Fruit fly (Drosophila melanogaster): ENCODE results near the gene CG11267.
A peak's percentile ranks its signal among the peaks of the same experiment; 100 is the strongest.

CG11267 gene

dm6 chr3L:13049671-13050070 is 33.8 kb downstream of the CG11267 start:
- TF ChIP-seq Vsx2 (GFP tag; optimal IDR thresholded peaks at IDR 0.05; ENCODE audit: partially characterized antibody), result no peak
- no peak for TF ChIP-seq dl (GFP tag; optimal IDR thresholded peaks at IDR 0.05; ENCODE audit: insufficient read depth in 1 of 2, partially characterized antibody in 2 of 2)
- TF ChIP-seq woc (GFP tag; optimal IDR thresholded peaks at IDR 0.05), result no peak
- TF ChIP-seq Mio (GFP tag; optimal IDR thresholded peaks at IDR 0.05), result no peak
- no peak for TF ChIP-seq Hr78 (GFP tag; optimal IDR thresholded peaks at IDR 0.05)
- TF ChIP-seq N (GFP tag; optimal IDR thresholded peaks at IDR 0.05), result no peak
- peak; percentile 6 for TF ChIP-seq Sp1 (GFP tag; optimal IDR thresholded peaks at IDR 0.05)
- TF ChIP-seq CG32264 (GFP tag; optimal IDR thresholded peaks at IDR 0.05), result no peak
- peak; percentile 3 for TF ChIP-seq dmrt93B (GFP tag; optimal IDR thresholded peaks at IDR 0.05)
- TF ChIP-seq Hr83 (GFP tag; optimal IDR thresholded peaks at IDR 0.05; ENCODE audit: poor library complexity, severe bottlenecking), result no peak
- TF ChIP-seq Rel (GFP tag; optimal IDR thresholded peaks at IDR 0.05), result no peak
- no peak for TF ChIP-seq Rel (tag; optimal IDR thresholded peaks at IDR 0.05)
- no peak for TF ChIP-seq ey (GFP tag; optimal IDR thresholded peaks at IDR 0.05)
- no peak for TF ChIP-seq Hnf4 (GFP tag; optimal IDR thresholded peaks at IDR 0.05)
- TF ChIP-seq psq (GFP tag; optimal IDR thresholded peaks at IDR 0.05), result peak; percentile 5
- no peak for TF ChIP-seq CG9705 (GFP tag; optimal IDR thresholded peaks at IDR 0.05)
- TF ChIP-seq dsf (GFP tag; optimal IDR thresholded peaks at IDR 0.05; ENCODE audit: borderline replicate concordance), result no peak
- TF ChIP-seq sage (GFP tag; optimal IDR thresholded peaks at IDR 0.05), result no peak
- peak; percentile 9 for TF ChIP-seq rgr (GFP tag; optimal IDR thresholded peaks at IDR 0.05)
- TF ChIP-seq Dif (GFP tag; optimal IDR thresholded peaks at IDR 0.05; ENCODE audit: partially characterized antibody), result no peak
- TF ChIP-seq OdsH (GFP tag; optimal IDR thresholded peaks at IDR 0.05), result peak; percentile 15
- TF ChIP-seq Dfd (GFP tag; optimal IDR thresholded peaks at IDR 0.05), result no peak
- TF ChIP-seq CrebA (GFP tag; optimal IDR thresholded peaks at IDR 0.05; ENCODE audit: borderline replicate concordance), result no peak
- TF ChIP-seq Jra (GFP tag; optimal IDR thresholded peaks at IDR 0.05), result no peak
- no peak for TF ChIP-seq lola (GFP tag; optimal IDR thresholded peaks at IDR 0.05)
- TF ChIP-seq jim (GFP tag; optimal IDR thresholded peaks at IDR 0.05), result no peak
- TF ChIP-seq tai (GFP tag; optimal IDR thresholded peaks at IDR 0.05), result no peak
- peak; percentile 22 for TF ChIP-seq HLH106 (tag; optimal IDR thresholded peaks at IDR 0.05)
- TF ChIP-seq GATAd (GFP tag; optimal IDR thresholded peaks at IDR 0.05), result no peak
- no peak for TF ChIP-seq usp (GFP tag; optimal IDR thresholded peaks at IDR 0.05)
- no peak for TF ChIP-seq brk (GFP tag; optimal IDR thresholded peaks at IDR 0.05)
- TF ChIP-seq h (GFP tag; optimal IDR thresholded peaks at IDR 0.05), result peak; percentile 30
- TF ChIP-seq Myc (optimal IDR thresholded peaks at IDR 0.05), result no peak
- no peak for TF ChIP-seq fru (GFP tag; optimal IDR thresholded peaks at IDR 0.05)
- no peak for TF ChIP-seq br (GFP tag; optimal IDR thresholded peaks at IDR 0.05)
- no peak for TF ChIP-seq pan (optimal IDR thresholded peaks at IDR 0.05)
- TF ChIP-seq sv (GFP tag; optimal IDR thresholded peaks at IDR 0.05), result no peak
- TF ChIP-seq Abd-B (GFP tag; optimal IDR thresholded peaks at IDR 0.05), result no peak
- peak in 1 of 2 experiments; percentile 32 for TF ChIP-seq foxo (GFP tag; optimal IDR thresholded peaks at IDR 0.05)

- no peak for TF ChIP-seq Dif (GFP tag; optimal IDR thresholded peaks at IDR 0.05; ENCODE audit: partially characterized antibody)
- TF ChIP-seq Abd-B (GFP tag; optimal IDR thresholded peaks at IDR 0.05), result no peak
- TF ChIP-seq woc (GFP tag; optimal IDR thresholded peaks at IDR 0.05), result no peak
- no peak for TF ChIP-seq OdsH (GFP tag; optimal IDR thresholded peaks at IDR 0.05)
- TF ChIP-seq ey (GFP tag; optimal IDR thresholded peaks at IDR 0.05), result no peak
These were observed 34.9 kb downstream of the CG11267 start for dm6 chr3L:13050675-13051202.

- TF ChIP-seq HLH106 (tag; optimal IDR thresholded peaks at IDR 0.05) (no peak), woc (GFP tag; optimal IDR thresholded peaks at IDR 0.05) (no peak), dl (GFP tag; optimal IDR thresholded peaks at IDR 0.05; ENCODE audit: insufficient read depth in 1 of 2, partially characterized antibody in 2 of 2) (no peak), CrebA (GFP tag; optimal IDR thresholded peaks at IDR 0.05; ENCODE audit: borderline replicate concordance) (no peak), CG32264 (GFP tag; optimal IDR thresholded peaks at IDR 0.05) (no peak), Jra (GFP tag; optimal IDR thresholded peaks at IDR 0.05) (no peak), GATAd (GFP tag; optimal IDR thresholded peaks at IDR 0.05) (no peak), ey (GFP tag; optimal IDR thresholded peaks at IDR 0.05) (no peak), tai (GFP tag; optimal IDR thresholded peaks at IDR 0.05) (no peak), lola (GFP tag; optimal IDR thresholded peaks at IDR 0.05) (no peak), brk (GFP tag; optimal IDR thresholded peaks at IDR 0.05) (no peak)
These were observed 42.6 kb downstream of the CG11267 start for dm6 chr3L:13058429-13058828.
